Worm (Caenorhabditis elegans) whole organism, L3 larva: ENCODE results near the gene F53E2.2.

Experiments used
- R02D3.7 ChIP-seq: fragments of 150-350 bp; optimal IDR thresholded peaks from 2 replicates; lab custom pipeline; 2014; ENCODE audit warnings: missing biosample characterization, missing genetic modification characterization
- ZK546.5 ChIP-seq: sonication (generic microtip); optimal IDR thresholded peaks from 2 replicates; lab custom pipeline; 2017; ENCODE audit warnings: missing biosample characterization, missing genetic modification characterization
- aly-2 ChIP-seq: fragments of 150-350 bp; optimal IDR thresholded peaks from 2 replicates; lab custom pipeline; 2014; ENCODE audit warnings: missing biosample characterization, missing genetic modification characterization
- ceh-16 ChIP-seq: sonication (generic microtip); optimal IDR thresholded peaks from 2 replicates; lab custom pipeline; 2017; ENCODE audit warnings: missing biosample characterization, missing genetic modification characterization
- ceh-28 ChIP-seq: fragments of 150-350 bp; optimal IDR thresholded peaks from 2 replicates; lab custom pipeline; 2014; ENCODE audit warnings: missing biosample characterization, missing genetic modification reagents, missing genetic modification characterization
- ceh-82 ChIP-seq: fragments of 150-350 bp; optimal IDR thresholded peaks from 2 replicates; lab custom pipeline; 2014; ENCODE audit warnings: missing biosample characterization, missing genetic modification characterization
- ceh-9 ChIP-seq: sonication (generic microtip); optimal IDR thresholded peaks from 2 replicates; lab custom pipeline; 2018; ENCODE audit warnings: missing biosample characterization, missing genetic modification characterization
- egl-5 ChIP-seq: fragments of 150-350 bp; optimal IDR thresholded peaks from 2 replicates; lab custom pipeline; 2017; ENCODE audit warnings: missing biosample characterization, missing genetic modification reagents, missing genetic modification characterization, inconsistent platforms
- elt-1 ChIP-seq: fragments of 150-350 bp; optimal IDR thresholded peaks from 2 replicates; lab custom pipeline; 2014; ENCODE audit warnings: missing biosample characterization, missing genetic modification characterization
- elt-2 ChIP-seq: sonication (generic microtip); optimal IDR thresholded peaks from 2 replicates; lab custom pipeline; 2016; ENCODE audit warnings: missing genetic modification reagents, mild to moderate bottlenecking, missing genetic modification characterization, missing compliant biosample characterization
- elt-3 ChIP-seq, 3 experiments: fragments of 150-350 bp in 1 of 3; sonication (generic microtip) in 2 of 3; optimal IDR thresholded peaks; 2 replicates in 2 of 3; 4 replicates in 1 of 3; lab custom pipeline; 2014 to 2017; ENCODE audit warnings: missing biosample characterization in 3 of 3, missing genetic modification characterization in 3 of 3
- fkh-10 ChIP-seq: sonication (generic microtip); optimal IDR thresholded peaks from 2 replicates; lab custom pipeline; 2017; ENCODE audit warnings: missing biosample characterization, missing genetic modification reagents, missing genetic modification characterization
- fkh-2 ChIP-seq: fragments of 150-350 bp; optimal IDR thresholded peaks from 2 replicates; lab custom pipeline; 2014; ENCODE audit warnings: missing biosample characterization, missing genetic modification reagents, missing genetic modification characterization
- fos-1 ChIP-seq: fragments of 150-350 bp; optimal IDR thresholded peaks from 2 replicates; lab custom pipeline; 2014; ENCODE audit warnings: missing biosample characterization, missing genetic modification characterization
- jun-1 ChIP-seq: fragments of 150-350 bp; optimal IDR thresholded peaks from 2 replicates; lab custom pipeline; 2014; ENCODE audit warnings: missing biosample characterization, missing genetic modification reagents, missing genetic modification characterization
- lin-15B ChIP-seq: fragments of 150-350 bp; optimal IDR thresholded peaks from 2 replicates; lab custom pipeline; 2014; ENCODE audit warnings: missing biosample characterization, missing genetic modification characterization
- lin-39 ChIP-seq: fragments of 150-350 bp; optimal IDR thresholded peaks from 2 replicates; lab custom pipeline; 2018; ENCODE audit warnings: missing biosample characterization, missing genetic modification reagents, missing genetic modification characterization
- mdl-1 ChIP-seq: fragments of 150-350 bp; optimal IDR thresholded peaks from 2 replicates; lab custom pipeline; 2014; ENCODE audit warnings: missing biosample characterization, missing genetic modification characterization
- mml-1 ChIP-seq: fragments of 150-350 bp; sonication (generic microtip); optimal IDR thresholded peaks from 3 replicates; lab custom pipeline; 2014; ENCODE audit warnings: missing biosample characterization, missing genetic modification characterization
- nfya-1 ChIP-seq: sonication (generic microtip); optimal IDR thresholded peaks from 2 replicates; lab custom pipeline; 2017; ENCODE audit warnings: missing genetic modification characterization, mild to moderate bottlenecking, missing compliant biosample characterization, antibody characterized with exemption, moderate library complexity; ENCODE audit not compliant: insufficient read depth
- nhr-11 ChIP-seq: fragments of 150-350 bp; optimal IDR thresholded peaks from 2 replicates; lab custom pipeline; 2014; ENCODE audit warnings: missing biosample characterization, missing genetic modification characterization
- nhr-12 ChIP-seq: fragments of 150-350 bp; optimal IDR thresholded peaks from 2 replicates; lab custom pipeline; 2014; ENCODE audit warnings: missing biosample characterization, missing genetic modification characterization
- nhr-237 ChIP-seq: fragments of 150-350 bp; optimal IDR thresholded peaks from 2 replicates; lab custom pipeline; 2014; ENCODE audit warnings: missing biosample characterization, missing genetic modification characterization
- nhr-43 ChIP-seq: sonication (generic microtip); optimal IDR thresholded peaks from 2 replicates; lab custom pipeline; 2016; ENCODE audit warnings: mild to moderate bottlenecking, missing genetic modification characterization, missing compliant biosample characterization; ENCODE audit not compliant: poor library complexity, severe bottlenecking
- nhr-67 ChIP-seq: fragments of 150-350 bp; optimal IDR thresholded peaks from 2 replicates; lab custom pipeline; 2014; ENCODE audit warnings: missing biosample characterization, missing genetic modification characterization
- nhr-76 ChIP-seq: fragments of 150-350 bp; sonication (generic microtip); optimal IDR thresholded peaks from 5 replicates; lab custom pipeline; 2014; ENCODE audit warnings: missing biosample characterization, missing genetic modification characterization
- nhr-77 ChIP-seq: fragments of 150-350 bp; optimal IDR thresholded peaks from 2 replicates; lab custom pipeline; 2014; ENCODE audit warnings: missing biosample characterization, missing genetic modification characterization
- pha-4 ChIP-seq: fragments of 150-350 bp; optimal IDR thresholded peaks from 2 replicates; lab custom pipeline; 2014; ENCODE audit warnings: missing biosample characterization, missing genetic modification reagents, missing genetic modification characterization
- snpc-4 ChIP-seq: fragments of 150-350 bp; optimal IDR thresholded peaks from 2 replicates; lab custom pipeline; 2014; ENCODE audit warnings: missing biosample characterization, missing genetic modification characterization
- unc-39 ChIP-seq: sonication (generic microtip); optimal IDR thresholded peaks from 4 replicates; lab custom pipeline; 2017; ENCODE audit warnings: missing biosample characterization, missing genetic modification characterization
- unc-62 ChIP-seq: fragments of 150-350 bp; sonication (generic microtip); optimal IDR thresholded peaks from 4 replicates; lab custom pipeline; 2014; ENCODE audit warnings: missing biosample characterization, missing genetic modification reagents, missing genetic modification characterization

F53E2.2 gene

DNA sequence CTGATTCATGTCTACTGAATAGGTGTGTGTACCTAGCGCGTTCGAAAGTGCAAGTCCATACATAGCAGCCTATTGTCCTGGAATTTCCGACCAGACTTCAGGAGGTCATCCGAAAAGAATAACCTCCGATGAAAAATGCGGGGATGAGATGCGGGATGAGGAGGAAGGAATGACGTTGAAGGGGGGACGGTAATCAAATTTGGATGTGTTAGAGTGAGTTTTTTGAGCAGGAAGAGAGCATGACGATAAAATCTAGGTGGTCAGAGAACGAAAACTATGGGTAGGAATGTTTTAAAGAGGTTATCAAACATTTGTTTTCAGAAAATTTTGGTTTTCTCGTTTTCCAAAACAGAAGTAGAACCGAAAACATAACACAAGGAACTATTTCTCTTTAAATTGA lies 11.1 kb downstream of the F53E2.2 start:
- TF ChIP-seq elt-3 (tag; optimal IDR thresholded peaks at IDR 0.05; lab: Kevin White, UChicago), result no peak
- peak; percentile 58 for TF ChIP-seq fkh-10 (GFP tag; lab: Kevin White, UChicago)

DNA sequence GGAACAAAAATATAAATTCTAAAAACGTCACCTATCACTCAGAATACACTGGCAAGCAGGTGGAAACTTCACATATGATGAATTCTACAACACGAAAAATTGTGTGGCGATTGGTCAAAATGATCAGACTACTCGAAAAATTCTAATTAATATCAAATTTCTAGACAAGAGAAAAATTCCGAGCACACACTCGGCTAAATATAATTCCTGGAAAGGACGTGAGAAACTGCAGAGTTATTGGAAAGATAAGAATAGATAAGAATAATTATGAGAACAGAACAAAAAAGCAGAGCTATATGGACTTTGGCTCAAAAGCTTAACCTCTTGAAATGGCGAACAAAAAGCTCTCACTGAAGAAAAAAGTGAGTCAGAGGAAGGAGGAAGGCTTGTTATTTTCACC lies 12.4 kb downstream of the F53E2.2 start:
- TF ChIP-seq R02D3.7, result no peak
- no peak for TF ChIP-seq nhr-76 (tag; lab: Kevin White, UChicago)

DNA sequence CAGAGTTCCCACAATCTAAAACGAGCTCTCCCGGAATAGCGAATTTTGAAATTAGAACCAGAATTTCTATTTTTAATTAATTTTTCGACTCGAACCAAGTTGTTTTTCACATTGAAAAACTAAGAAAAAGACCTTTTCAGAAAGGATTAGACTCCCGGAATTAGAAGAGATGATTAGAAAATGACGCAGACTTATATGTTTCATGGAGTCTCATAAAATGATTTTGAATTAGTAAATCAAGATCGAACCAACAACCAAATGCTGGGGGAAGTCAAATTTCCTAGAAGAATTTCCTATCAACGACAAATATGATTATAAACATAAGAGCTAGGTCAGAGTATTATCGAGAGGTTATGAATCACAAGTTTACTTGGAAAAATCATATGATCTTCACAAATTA lies 13.8 kb downstream of the F53E2.2 start:
- no peak for TF ChIP-seq egl-5 (tag; lab: Kevin White, UChicago)
- TF ChIP-seq fos-1 (tag; lab: Kevin White, UChicago), result no peak
- no peak for TF ChIP-seq fkh-2 (tag; lab: Kevin White, UChicago)
- no peak for TF ChIP-seq aly-2 (tag; lab: Kevin White, UChicago)
- TF ChIP-seq pha-4 (tag; lab: Kevin White, UChicago), result no peak
- TF ChIP-seq nhr-11 (tag; lab: Kevin White, UChicago), result no peak
- TF ChIP-seq mml-1 (tag; lab: Kevin White, UChicago), result no peak
- no peak for TF ChIP-seq nhr-67 (tag; lab: Kevin White, UChicago)
- no peak for TF ChIP-seq nhr-237 (tag; lab: Kevin White, UChicago)
- no peak for TF ChIP-seq mdl-1
- no peak for TF ChIP-seq nhr-77 (tag; lab: Kevin White, UChicago)
- no peak for TF ChIP-seq lin-15B
- TF ChIP-seq, all 47 proteins: peak for 0

DNA sequence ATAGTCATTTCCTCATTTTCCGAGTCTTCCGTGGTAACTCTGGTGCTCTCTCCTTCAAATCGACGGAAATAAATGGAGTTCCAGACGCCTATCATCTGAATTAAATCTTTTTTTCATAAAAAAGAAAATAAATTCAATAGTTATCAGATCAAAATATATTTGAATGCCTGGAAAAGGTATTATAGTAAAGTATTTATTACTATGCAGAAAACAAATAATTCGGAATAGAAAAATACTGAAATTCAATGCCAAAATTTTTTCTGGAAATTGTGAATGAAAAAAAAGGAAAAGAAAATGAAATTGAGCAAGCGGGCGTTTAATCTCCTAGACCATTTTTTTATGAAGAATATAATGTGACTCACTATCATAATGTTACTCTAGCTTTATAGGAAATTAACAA lies 16.6 kb downstream of the F53E2.2 start, which contains the start of gene C38C3.6:
C38C3.6 (minus strand) TSS at position 101 of the 400 bp plus-strand sequence.
- TF ChIP-seq jun-1 (tag; lab: Kevin White, UChicago) (no peak), snpc-4 (no peak), ceh-28 (tag; lab: Kevin White, UChicago) (no peak), fos-1 (tag; lab: Kevin White, UChicago) (no peak), ceh-16 (no peak), nhr-237 (tag; lab: Kevin White, UChicago) (no peak), nhr-43 (tag; lab: Kevin White, UChicago) (no peak), elt-1 (tag; lab: Kevin White, UChicago) (no peak), nhr-77 (tag; lab: Kevin White, UChicago) (no peak), nfya-1 (no peak), ZK546.5 (no peak), elt-2 (tag; lab: Kevin White, UChicago) (no peak), unc-62 (GFP tag; lab: Kevin White, UChicago) (no peak), ceh-82 (tag; lab: Kevin White, UChicago) (no peak)

DNA sequence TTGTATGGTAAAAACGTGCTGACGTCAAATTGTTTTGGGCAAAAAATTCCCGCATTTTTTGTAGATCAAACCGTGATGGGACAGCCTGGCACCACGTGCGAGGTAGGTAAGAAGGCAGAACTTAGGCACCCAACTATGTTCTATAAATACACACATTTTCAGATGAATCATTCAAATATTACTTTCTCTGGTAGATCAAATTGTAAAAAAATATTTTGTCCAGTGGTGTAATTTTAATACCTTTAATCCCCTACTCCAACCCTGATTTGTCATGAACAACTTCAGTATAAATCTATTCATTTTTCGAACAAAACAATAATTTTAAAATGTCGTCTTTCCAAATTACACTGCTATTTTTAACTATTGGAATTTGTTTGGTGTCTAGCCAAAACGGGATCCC lies 19.6 kb downstream of the F53E2.2 start, which contains the start of gene spig-7:
spig-7 (plus strand) TSS at position 301 of the 400 bp plus-strand sequence.
- TF ChIP-seq nhr-67 (tag; lab: Kevin White, UChicago) (no peak), ceh-28 (tag; lab: Kevin White, UChicago) (no peak), aly-2 (tag; lab: Kevin White, UChicago) (no peak), nhr-12 (no peak), lin-39 (tag; lab: Kevin White, UChicago) (no peak), unc-39 (no peak), ceh-9 (tag; lab: Kevin White, UChicago) (no peak), nhr-11 (tag; lab: Kevin White, UChicago) (no peak), elt-2 (tag; lab: Kevin White, UChicago) (no peak)

DNA sequence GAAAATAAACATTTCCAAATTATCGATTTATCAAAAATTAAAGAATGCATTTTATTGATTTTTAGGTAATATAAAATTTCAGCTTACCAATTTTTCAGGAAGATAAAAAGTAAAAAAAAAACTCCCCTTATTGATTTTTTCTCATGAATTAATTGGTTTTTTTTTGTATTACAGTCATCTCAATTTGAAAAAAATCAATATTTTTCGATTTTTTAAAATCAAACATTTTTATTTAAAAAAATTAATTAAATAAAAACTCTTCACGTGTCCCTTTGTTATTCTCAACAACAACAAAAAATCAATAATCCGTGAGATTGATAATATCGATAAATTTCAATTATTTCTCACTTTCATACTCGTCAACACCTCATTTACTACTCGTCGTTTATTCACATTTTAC lies 20.4 kb downstream of the F53E2.2 start, which contains the start of gene C38C3.3:
C38C3.3 (plus strand) TSS at position 301 of the 400 bp plus-strand sequence.
- TF ChIP-seq ceh-28 (tag; lab: Kevin White, UChicago) (peak; percentile 15), ZK546.5 (no peak)
- TF ChIP-seq, all 47 proteins: peak for 1
